Worm (Caenorhabditis elegans): ENCODE data around the gene arrd-28.
A peak's percentile ranks its signal among the peaks of the same experiment; 100 is the strongest.

DNA sequence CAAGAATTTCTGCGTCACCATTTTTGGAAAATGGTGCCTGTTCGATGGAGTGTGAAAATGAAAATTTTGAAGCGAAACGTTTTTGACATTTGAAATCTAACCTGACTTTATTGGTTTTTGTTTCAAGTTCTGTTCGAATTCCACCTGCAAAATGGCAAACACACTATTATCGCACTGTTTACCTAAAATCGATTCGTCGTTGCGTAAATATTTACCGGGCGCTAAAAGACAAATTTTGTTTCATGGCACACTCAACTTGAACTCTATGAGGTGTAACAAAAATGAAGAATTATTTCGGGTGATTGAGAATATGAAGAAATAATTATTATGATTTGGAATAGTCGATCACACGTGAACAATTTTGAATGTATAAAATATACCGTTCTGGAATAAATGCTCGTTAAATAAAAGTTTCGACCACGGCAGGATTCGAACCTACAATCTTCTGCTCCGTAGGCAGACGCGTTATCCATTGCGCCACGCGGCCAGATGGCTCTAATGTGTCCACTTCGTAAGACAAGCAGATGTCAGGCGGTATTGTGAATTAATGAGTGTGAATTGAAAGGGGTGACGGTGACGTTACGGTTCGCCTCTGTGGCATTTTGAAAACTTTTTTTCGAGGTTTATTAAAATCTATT, 35.4 kb upstream of the arrd-28 start:
- TF ChIP-seq rcor-1 (GFP tag; IDR thresholded peaks at IDR 0.05) (peak; percentile 52; the same call in 1 of the 2 replicates), unc-62 (GFP tag; optimal IDR thresholded peaks at IDR 0.05) (no peak), madf-10 (tag; optimal IDR thresholded peaks at IDR 0.05) (peak; percentile 55), nhr-90 (tag; optimal IDR thresholded peaks at IDR 0.05) (peak; percentile 79), ama-1 (optimal IDR thresholded peaks at IDR 0.05) (no peak), ama-1 (GFP tag; optimal IDR thresholded peaks at IDR 0.05) (peak; percentile 25 to 77), T26A5.8 (tag; optimal IDR thresholded peaks at IDR 0.05) (no peak), C17E4.6 (GFP tag; IDR thresholded peaks at IDR 0.05) (no peak)
